Fruit fly (Drosophila melanogaster) whole organism, embryonic: ENCODE results near the gene simj.

Experiments
- ATbp ChIP-seq: fragments of 200-800 bp; sonication (Bioruptor generic); optimal IDR thresholded peaks from 2 replicates; lab custom pipeline; 2017; ENCODE audit warnings: missing biosample characterization, mild to moderate bottlenecking, missing genetic modification characterization, missing genetic modification reagents
- BEAF-32 ChIP-seq: fragments of 200-800 bp; sonication (Bioruptor generic); optimal IDR thresholded peaks from 3 replicates; lab custom pipeline; 2017; ENCODE audit warnings: missing biosample characterization, missing genetic modification characterization, mild to moderate bottlenecking, moderate library complexity, missing genetic modification reagents
- Bdp1 ChIP-seq: fragments of 200-800 bp; sonication (Bioruptor generic); optimal IDR thresholded peaks from 3 replicates; lab custom pipeline; 2016; ENCODE audit warnings: missing biosample characterization, missing genetic modification characterization
- CG10654 ChIP-seq: fragments of 200-800 bp; sonication (Bioruptor generic); optimal IDR thresholded peaks from 2 replicates; lab custom pipeline; 2016; ENCODE audit warnings: missing biosample characterization, missing genetic modification characterization
- CG11085 ChIP-seq: fragments of 200-800 bp; sonication (Bioruptor generic); IDR thresholded peaks from 2 replicates; pipeline ENCODE4 v1.3.6; 2022; ENCODE audit warnings: missing biosample characterization, missing genetic modification characterization
- CG12659 ChIP-seq: fragments of 200-800 bp; sonication (Bioruptor generic); optimal IDR thresholded peaks from 3 replicates; lab custom pipeline; 2017; ENCODE audit warnings: mild to moderate bottlenecking, missing biosample characterization, missing genetic modification reagents, missing genetic modification characterization
- CG13424 ChIP-seq: fragments of 200-800 bp; sonication (Bioruptor generic); optimal IDR thresholded peaks from 2 replicates; lab custom pipeline; 2019; ENCODE audit warnings: missing biosample characterization, mild to moderate bottlenecking, missing genetic modification characterization, moderate library complexity
- CG14667 ChIP-seq: fragments of 200-800 bp; sonication (Bioruptor generic); IDR thresholded peaks from 2 replicates; pipeline ENCODE4 v1.3.6; 2022; ENCODE audit warnings: missing biosample characterization, missing genetic modification characterization
- CG14710 ChIP-seq: fragments of 200-800 bp; sonication (Bioruptor generic); optimal IDR thresholded peaks from 3 replicates; lab custom pipeline; 2019; ENCODE audit warnings: missing biosample characterization, mild to moderate bottlenecking, missing genetic modification characterization, moderate library complexity
- CG14860 ChIP-seq: fragments of 200-800 bp; sonication (Bioruptor generic); IDR thresholded peaks from 3 replicates; pipeline ENCODE4 v1.3.6; 2022; ENCODE audit warnings: missing biosample characterization, missing genetic modification characterization; ENCODE audit not compliant: partially characterized antibody
- CG15269 ChIP-seq: fragments of 200-800 bp; sonication (Bioruptor generic); optimal IDR thresholded peaks from 2 replicates; lab custom pipeline; 2018; ENCODE audit warnings: missing biosample characterization, mild to moderate bottlenecking, missing genetic modification characterization, moderate library complexity
- CG15479 ChIP-seq: fragments of 200-800 bp; sonication (Bioruptor generic); optimal IDR thresholded peaks from 3 replicates; lab custom pipeline; 2019; ENCODE audit warnings: missing biosample characterization, mild to moderate bottlenecking, missing genetic modification characterization, moderate library complexity
- CG15514 ChIP-seq: fragments of 200-800 bp; sonication (Bioruptor generic); optimal IDR thresholded peaks from 3 replicates; lab custom pipeline; 2017; ENCODE audit warnings: missing biosample characterization, missing genetic modification characterization, mild to moderate bottlenecking, moderate library complexity, missing genetic modification reagents
- CG1603 ChIP-seq: fragments of 200-800 bp; sonication (Bioruptor generic); optimal IDR thresholded peaks from 2 replicates; lab custom pipeline; 2019; ENCODE audit warnings: missing biosample characterization, mild to moderate bottlenecking, missing genetic modification characterization, moderate library complexity
- CG18764 ChIP-seq: fragments of 200-800 bp; sonication (Bioruptor generic); optimal IDR thresholded peaks from 3 replicates; lab custom pipeline; 2016; ENCODE audit warnings: missing biosample characterization, missing genetic modification characterization
- CG2120 ChIP-seq: fragments of 200-800 bp; sonication (Bioruptor generic); optimal IDR thresholded peaks from 3 replicates; lab custom pipeline; 2016; ENCODE audit warnings: missing biosample characterization, missing genetic modification characterization
- CG3065 ChIP-seq: fragments of 200-800 bp; sonication (Bioruptor generic); optimal IDR thresholded peaks from 2 replicates; lab custom pipeline; 2016; ENCODE audit warnings: missing biosample characterization, missing genetic modification characterization
- CG33213 ChIP-seq: fragments of 200-800 bp; sonication (Bioruptor generic); optimal IDR thresholded peaks from 3 replicates; lab custom pipeline; 2016; ENCODE audit warnings: missing biosample characterization, missing genetic modification characterization
- CG3847 ChIP-seq: fragments of 200-800 bp; sonication (Bioruptor generic); IDR thresholded peaks from 2 replicates; pipeline ENCODE4 v1.3.6; 2022; ENCODE audit warnings: missing biosample characterization, missing genetic modification characterization
- CG42726 ChIP-seq: fragments of 200-800 bp; sonication (Bioruptor generic); IDR thresholded peaks from 2 replicates; pipeline ENCODE4 v1.3.6; 2022; ENCODE audit warnings: missing biosample characterization, missing genetic modification characterization; ENCODE audit not compliant: partially characterized antibody
- CG4730 ChIP-seq: fragments of 200-800 bp; sonication (Bioruptor generic); IDR thresholded peaks from 2 replicates; pipeline ENCODE4 v1.3.6; 2022; ENCODE audit warnings: missing biosample characterization, missing genetic modification characterization
- CG4854 ChIP-seq: fragments of 200-800 bp; sonication (Bioruptor generic); optimal IDR thresholded peaks from 2 replicates; lab custom pipeline; 2016; ENCODE audit warnings: missing biosample characterization, missing genetic modification characterization, inconsistent platforms
- CG5245 ChIP-seq: fragments of 200-800 bp; sonication (Bioruptor generic); optimal IDR thresholded peaks from 3 replicates; lab custom pipeline; 2016; ENCODE audit warnings: missing biosample characterization, missing genetic modification characterization
- Chrac-16 ChIP-seq: fragments of 200-800 bp; sonication (Bioruptor generic); optimal IDR thresholded peaks from 3 replicates; lab custom pipeline; 2016; ENCODE audit warnings: missing biosample characterization, missing genetic modification characterization
- Doc3 ChIP-seq: fragments of 200-800 bp; sonication (Bioruptor generic); IDR thresholded peaks from 3 replicates; pipeline ENCODE4 v1.3.6; 2022; ENCODE audit warnings: missing biosample characterization, missing genetic modification characterization; ENCODE audit not compliant: partially characterized antibody
- Max ChIP-seq: fragments of 200-800 bp; sonication (Bioruptor generic); optimal IDR thresholded peaks from 2 replicates; lab custom pipeline; 2016; ENCODE audit warnings: missing biosample characterization, mild to moderate bottlenecking, missing genetic modification characterization
- Meics ChIP-seq: fragments of 200-800 bp; sonication (Bioruptor generic); optimal IDR thresholded peaks from 2 replicates; lab custom pipeline; 2017; ENCODE audit warnings: missing biosample characterization, mild to moderate bottlenecking, missing genetic modification characterization
- Sox100B ChIP-seq: fragments of 200-800 bp; sonication (Bioruptor generic); optimal IDR thresholded peaks from 3 replicates; lab custom pipeline; 2018; ENCODE audit warnings: missing biosample characterization, mild to moderate bottlenecking, missing genetic modification characterization
- Sry-δ ChIP-seq: fragments of 200-800 bp; sonication (Bioruptor generic); optimal IDR thresholded peaks from 2 replicates; lab custom pipeline; 2016; ENCODE audit warnings: missing biosample characterization, missing genetic modification characterization
- Vsx1 ChIP-seq: fragments of 200-800 bp; sonication (Bioruptor generic); optimal IDR thresholded peaks from 2 replicates; lab custom pipeline; 2017; ENCODE audit warnings: missing biosample characterization, mild to moderate bottlenecking, missing genetic modification characterization, missing genetic modification reagents
- bbx ChIP-seq: fragments of 200-800 bp; sonication (Bioruptor generic); IDR thresholded peaks from 2 replicates; pipeline ENCODE4 v1.3.6; 2022; ENCODE audit warnings: missing biosample characterization, missing genetic modification characterization; ENCODE audit not compliant: partially characterized antibody
- btn ChIP-seq: fragments of 200-800 bp; sonication (Bioruptor generic); optimal IDR thresholded peaks from 2 replicates; lab custom pipeline; 2016; ENCODE audit warnings: missing biosample characterization, missing genetic modification characterization
- chinmo ChIP-seq: fragments of 200-800 bp; sonication (Bioruptor generic); IDR thresholded peaks from 4 replicates; pipeline ENCODE4 v1.3.6; 2022; ENCODE audit warnings: missing biosample characterization, missing genetic modification characterization; ENCODE audit not compliant: partially characterized antibody
- da ChIP-seq: fragments of 200-800 bp; sonication (Bioruptor generic); optimal IDR thresholded peaks from 2 replicates; lab custom pipeline; 2016; ENCODE audit warnings: missing biosample characterization, missing genetic modification characterization
- fu2 ChIP-seq: fragments of 200-800 bp; sonication (Bioruptor generic); optimal IDR thresholded peaks from 2 replicates; lab custom pipeline; 2016; ENCODE audit warnings: missing biosample characterization, missing genetic modification characterization
- hkb ChIP-seq, 2 experiments: fragments of 200-800 bp in 1 of 2; fragments of >200 bp in 1 of 2; sonication (Bioruptor generic) in 1 of 2; IDR thresholded peaks in 1 of 2; optimal IDR thresholded peaks in 1 of 2; 2 replicates each; pipeline versions ENCODE4 v1.3.6 to Lab custom; 2017 to 2022; ENCODE audit warnings: missing biosample characterization in 1 of 2, missing genetic modification characterization in 1 of 2
- inv ChIP-seq: fragments of 200-800 bp; sonication (Bioruptor generic); IDR thresholded peaks from 2 replicates; pipeline ENCODE4 v1.3.6; 2022; ENCODE audit warnings: missing biosample characterization, missing genetic modification characterization; ENCODE audit not compliant: partially characterized antibody
- jigr1 ChIP-seq: fragments of 200-800 bp; sonication (Bioruptor generic); IDR thresholded peaks from 3 replicates; pipeline ENCODE4 v1.3.6; 2022; ENCODE audit warnings: missing biosample characterization, missing genetic modification characterization
- nom ChIP-seq: fragments of 200-800 bp; sonication (Bioruptor generic); optimal IDR thresholded peaks from 2 replicates; lab custom pipeline; 2017; ENCODE audit warnings: missing biosample characterization, missing genetic modification characterization, mild to moderate bottlenecking, moderate library complexity, missing genetic modification reagents
- onecut ChIP-seq: fragments of 200-800 bp; sonication (Bioruptor generic); IDR thresholded peaks from 2 replicates; pipeline ENCODE4 v1.3.6; 2022; ENCODE audit warnings: missing biosample characterization, missing genetic modification characterization
- slbo ChIP-seq: fragments of 200-800 bp; sonication (Bioruptor generic); IDR thresholded peaks from 2 replicates; pipeline ENCODE4 v1.3.6; 2022; ENCODE audit warnings: missing biosample characterization, missing genetic modification characterization
- sna ChIP-seq: fragments of 200-800 bp; sonication (Bioruptor generic); IDR thresholded peaks from 2 replicates; pipeline ENCODE4 v1.3.6; 2022; ENCODE audit warnings: missing biosample characterization, missing genetic modification characterization; ENCODE audit not compliant: partially characterized antibody
- sob ChIP-seq: fragments of 200-800 bp; sonication (Bioruptor generic); IDR thresholded peaks from 2 replicates; pipeline ENCODE4 v1.3.6; 2022; ENCODE audit warnings: missing biosample characterization, missing genetic modification characterization
- stwl ChIP-seq: fragments of 200-800 bp; sonication (Bioruptor generic); optimal IDR thresholded peaks from 3 replicates; lab custom pipeline; 2018; ENCODE audit warnings: missing biosample characterization, mild to moderate bottlenecking, missing genetic modification characterization, moderate library complexity
- tin ChIP-seq: fragments of 200-800 bp; sonication (Bioruptor generic); optimal IDR thresholded peaks from 3 replicates; lab custom pipeline; 2016; ENCODE audit warnings: missing biosample characterization, missing genetic modification characterization
- vnd ChIP-seq: fragments of 200-800 bp; sonication (Bioruptor generic); IDR thresholded peaks from 3 replicates; pipeline ENCODE4 v1.3.6; 2022; ENCODE audit warnings: missing biosample characterization, missing genetic modification characterization; ENCODE audit not compliant: partially characterized antibody
- zfh2 ChIP-seq: fragments of 200-800 bp; sonication (Bioruptor generic); optimal IDR thresholded peaks from 2 replicates; lab custom pipeline; 2016; ENCODE audit warnings: missing biosample characterization, missing genetic modification characterization

Gene simj

dm6 chr3L:10693709-10694403 is 29.3 kb downstream of the simj start, which contains the start of gene ND-13B (continued):
- TF ChIP-seq CG14667 (GFP tag; lab: Robert Waterston, UW), result no peak
- peak; percentile 18 for TF ChIP-seq CG18764 (GFP tag; lab: Kevin White, UChicago)
- TF ChIP-seq CG15269 (tag; lab: Kevin White, UChicago), result no peak
- peak; percentile 47 for TF ChIP-seq zfh2 (GFP tag; lab: Kevin White, UChicago)
- TF ChIP-seq Bdp1, result no peak
- peak; percentile 81 for TF ChIP-seq bbx (GFP tag; lab: Robert Waterston, UW)
- peak; percentile 9 for TF ChIP-seq Chrac-16 (GFP tag; lab: Kevin White, UChicago)
- peak; percentile 8 for TF ChIP-seq Meics
- TF ChIP-seq BEAF-32 (GFP tag; lab: Kevin White, UChicago), result peak; percentile 77
- TF ChIP-seq Max (GFP tag; lab: Kevin White, UChicago), result no peak
- TF ChIP-seq CG5245 (GFP tag; lab: Kevin White, UChicago), result peak; percentile 41
- TF ChIP-seq CG10654 (GFP tag; lab: Kevin White, UChicago), result peak; percentile 16
- no peak for TF ChIP-seq Vsx1 (GFP tag; lab: Kevin White, UChicago)
- TF ChIP-seq CG15514, result peak; percentile 70
- TF ChIP-seq CG42726, result peak; percentile 84
- TF ChIP-seq CG13424 (tag; lab: Kevin White, UChicago), result no peak
- peak; percentile 40; the same call in 1 of the 2 replicates for TF ChIP-seq slbo (GFP tag; lab: Robert Waterston, UW)
- TF ChIP-seq ATbp, result no peak
- TF ChIP-seq stwl, result peak; percentile 39
- peak; percentile 61; the same call in 1 of the 2 replicates for TF ChIP-seq sna
- TF ChIP-seq Sry-δ (GFP tag; lab: Kevin White, UChicago), result peak; percentile 69
- TF ChIP-seq jigr1 (GFP tag; lab: Robert Waterston, UW), result no peak
- TF ChIP-seq Doc3, result peak; percentile 75
- no peak for TF ChIP-seq onecut (GFP tag; lab: Robert Waterston, UW)
- TF ChIP-seq btn (GFP tag; lab: Kevin White, UChicago), result no peak
- TF ChIP-seq CG33213 (GFP tag; lab: Kevin White, UChicago), result peak; percentile 37
- peak; percentile 6 for TF ChIP-seq CG1603 (tag; lab: Kevin White, UChicago)
- no peak for TF ChIP-seq CG11085
- peak; percentile 29; the same call in 1 of the 2 replicates for TF ChIP-seq CG3847 (GFP tag; lab: Robert Waterston, UW)
- TF ChIP-seq Sox100B (GFP tag; lab: Kevin White, UChicago), result peak; percentile 24
- TF ChIP-seq da (GFP tag; lab: Kevin White, UChicago), result no peak
- peak; percentile 45; the same call in 1 of the 2 replicates for TF ChIP-seq inv
- TF ChIP-seq hkb (optimal IDR thresholded peaks at IDR 0.05; lab: Kevin White, UChicago), result no peak
- TF ChIP-seq hkb (GFP tag; IDR thresholded peaks at IDR 0.05; lab: Robert Waterston, UW), result 0 out of 2 replicates have a peak, but pooled peaks have one; percentile 14
- 0 out of 2 replicates have a peak, but pooled peaks have one; percentile 24 for TF ChIP-seq sob
- no peak for TF ChIP-seq CG15479 (GFP tag; lab: Kevin White, UChicago)
- peak; percentile 63 for TF ChIP-seq CG2120
- 0 out of 3 replicates have a peak, but pooled peaks have one; percentile 22 for TF ChIP-seq vnd (GFP tag; lab: Robert Waterston, UW)
- TF ChIP-seq CG3065, result no peak
- TF ChIP-seq tin (GFP tag; lab: Kevin White, UChicago), result no peak
- peak; percentile 47 for TF ChIP-seq CG14710 (tag; lab: Kevin White, UChicago)
- peak; percentile 55 for TF ChIP-seq CG4854 (GFP tag; lab: Kevin White, UChicago)
- peak; percentile 22 for TF ChIP-seq CG12659 (GFP tag; lab: Kevin White, UChicago)
- 0 out of 3 replicates have a peak, but pooled peaks have one; percentile 44 for TF ChIP-seq CG14860 (GFP tag; lab: Robert Waterston, UW)
- TF ChIP-seq chinmo (GFP tag; lab: Robert Waterston, UW), result peak; percentile 64; the same call in 1 of the 4 replicates
- no peak for TF ChIP-seq CG4730 (GFP tag; lab: Robert Waterston, UW)
- TF ChIP-seq fu2 (GFP tag; lab: Kevin White, UChicago), result no peak
- TF ChIP-seq nom (GFP tag; lab: Kevin White, UChicago), result peak; percentile 19
